Worm (Caenorhabditis elegans) whole organism, L4 larva: ENCODE measurements around the gene cdh-9.
A peak's percentile ranks its signal among the peaks of the same experiment; 100 is the strongest.

Experiments
- F26F4.8 ChIP-seq: fragments of 200-800 bp; sonication (Bioruptor generic); conservative IDR thresholded peaks from 2 replicates; pipeline ENCODE4 v1.3.6; 2022; ENCODE audit warnings: missing genetic modification characterization, missing compliant biosample characterization
- F49E8.2 ChIP-seq: sonication (generic microtip); optimal IDR thresholded peaks from 2 replicates; lab custom pipeline; 2016; ENCODE audit warnings: missing compliant biosample characterization, mild to moderate bottlenecking, missing genetic modification characterization, borderline replicate concordance
- T20F7.1 ChIP-seq: fragments of 200-800 bp; sonication (Bioruptor generic); optimal IDR thresholded peaks from 2 replicates; lab custom pipeline; 2018; ENCODE audit warnings: mild to moderate bottlenecking, missing genetic modification characterization, missing compliant biosample characterization
- Y5F2A.4 ChIP-seq: fragments of 200-800 bp; sonication (Bioruptor generic); optimal IDR thresholded peaks from 2 replicates; lab custom pipeline; 2018; ENCODE audit warnings: mild to moderate bottlenecking, missing genetic modification characterization, missing compliant biosample characterization
- Y75B8A.6 ChIP-seq: fragments of 200-800 bp; sonication (Bioruptor generic); IDR thresholded peaks from 2 replicates; pipeline ENCODE4 v1.3.6; 2022; ENCODE audit warnings: missing genetic modification reagents, missing genetic modification characterization, missing compliant biosample characterization
- arid-1 ChIP-seq: fragments of 200-800 bp; sonication (Bioruptor generic); conservative IDR thresholded peaks from 2 replicates; pipeline ENCODE4 v1.3.6; 2022; ENCODE audit warnings: missing genetic modification reagents, missing genetic modification characterization, missing compliant biosample characterization
- ceh-20 ChIP-seq: fragments of 200-800 bp; sonication (Bioruptor generic); IDR thresholded peaks from 2 replicates; pipeline ENCODE4 v1.3.6; 2022; ENCODE audit warnings: missing genetic modification reagents, missing genetic modification characterization, missing compliant biosample characterization
- ceh-44 ChIP-seq: fragments of 200-800 bp; sonication (Bioruptor generic); IDR thresholded peaks from 2 replicates; pipeline ENCODE4 v1.3.6; 2022; ENCODE audit warnings: missing genetic modification reagents, missing genetic modification characterization, missing compliant biosample characterization
- ceh-62 ChIP-seq: sonication (generic microtip); optimal IDR thresholded peaks from 2 replicates; lab custom pipeline; 2017; ENCODE audit warnings: missing biosample characterization, missing genetic modification characterization
- ces-1 ChIP-seq: fragments of 150-350 bp; sonication (generic microtip); optimal IDR thresholded peaks from 4 replicates; lab custom pipeline; 2014; ENCODE audit warnings: missing biosample characterization, missing genetic modification reagents, missing genetic modification characterization
- daf-16 ChIP-seq, 3 experiments: sonication (generic microtip); optimal IDR thresholded peaks; 2 replicates each; lab custom pipeline; 2016 to 2017; ENCODE audit warnings: missing genetic modification characterization in 3 of 3, missing genetic modification reagents in 3 of 3, mild to moderate bottlenecking in 2 of 3, missing compliant biosample characterization in 2 of 3, missing biosample characterization in 1 of 3, moderate library complexity in 1 of 3
- daf-8 ChIP-seq: fragments of 200-800 bp; sonication (Bioruptor generic); IDR thresholded peaks from 2 replicates; pipeline ENCODE4 v1.3.6; 2022; ENCODE audit warnings: missing genetic modification characterization, missing compliant biosample characterization
- dmd-6 ChIP-seq: fragments of 200-800 bp; sonication (Bioruptor generic); IDR thresholded peaks from 2 replicates; pipeline ENCODE4 v1.3.6; 2022; ENCODE audit warnings: missing genetic modification reagents, missing genetic modification characterization, missing compliant biosample characterization
- dmd-8 ChIP-seq: fragments of 200-800 bp; sonication (Bioruptor generic); IDR thresholded peaks from 2 replicates; pipeline ENCODE4 v1.3.6; 2022; ENCODE audit warnings: missing genetic modification characterization, missing compliant biosample characterization
- duxl-1 ChIP-seq: sonication (generic microtip); optimal IDR thresholded peaks from 2 replicates; lab custom pipeline; 2016; ENCODE audit warnings: mild to moderate bottlenecking, missing genetic modification characterization, moderate library complexity, missing compliant biosample characterization; ENCODE audit not compliant: poor library complexity
- dve-1 ChIP-seq: sonication (generic microtip); optimal IDR thresholded peaks from 2 replicates; lab custom pipeline; 2017; ENCODE audit warnings: antibody characterized with exemption, mild to moderate bottlenecking, missing genetic modification characterization, missing compliant biosample characterization; ENCODE audit not compliant: insufficient read depth
- egl-43 ChIP-seq: fragments of 200-800 bp; sonication (Bioruptor generic); IDR thresholded peaks from 2 replicates; pipeline ENCODE4 v1.3.6; 2022; ENCODE audit warnings: missing genetic modification reagents, missing genetic modification characterization, missing compliant biosample characterization
- fkh-10 ChIP-seq: fragments of 150-350 bp; optimal IDR thresholded peaks from 2 replicates; lab custom pipeline; 2014; ENCODE audit warnings: missing biosample characterization, missing genetic modification reagents, missing genetic modification characterization
- hlh-30 ChIP-seq: sonication (generic microtip); optimal IDR thresholded peaks from 2 replicates; lab custom pipeline; 2017; ENCODE audit warnings: antibody characterized with exemption, mild to moderate bottlenecking, missing genetic modification characterization, missing compliant biosample characterization; ENCODE audit not compliant: insufficient read depth
- hmg-1.1 ChIP-seq: fragments of 200-800 bp; sonication (Bioruptor generic); IDR thresholded peaks from 2 replicates; pipeline ENCODE4 v1.3.6; 2022; ENCODE audit warnings: missing genetic modification reagents, missing genetic modification characterization, missing compliant biosample characterization
- lim-7 ChIP-seq: fragments of 200-800 bp; sonication (Bioruptor generic); IDR thresholded peaks from 2 replicates; pipeline ENCODE4 v1.3.6; 2022; ENCODE audit warnings: missing genetic modification characterization, missing compliant biosample characterization
- lin-1 ChIP-seq: fragments of 200-800 bp; sonication (Bioruptor generic); IDR thresholded peaks from 2 replicates; pipeline ENCODE4 v1.3.6; 2022; ENCODE audit warnings: missing genetic modification reagents, missing genetic modification characterization, missing compliant biosample characterization
- lin-38 ChIP-seq: fragments of 200-800 bp; sonication (Bioruptor generic); IDR thresholded peaks from 2 replicates; pipeline ENCODE4 v1.3.6; 2022; ENCODE audit warnings: missing genetic modification reagents, missing genetic modification characterization, missing compliant biosample characterization
- lir-3 ChIP-seq: sonication (generic microtip); optimal IDR thresholded peaks from 2 replicates; lab custom pipeline; 2016; ENCODE audit warnings: mild to moderate bottlenecking, missing genetic modification characterization, missing compliant biosample characterization
- madf-9 ChIP-seq: fragments of 200-800 bp; sonication (Bioruptor generic); conservative IDR thresholded peaks from 2 replicates; pipeline ENCODE4 v1.3.6; 2022; ENCODE audit warnings: missing genetic modification reagents, missing genetic modification characterization, missing compliant biosample characterization
- mdl-1 ChIP-seq, 2 experiments: fragments of 150-350 bp in 1 of 2; sonication (generic microtip) in 1 of 2; optimal IDR thresholded peaks; 2 replicates each; lab custom pipeline; 2014 to 2017; ENCODE audit warnings: missing biosample characterization in 2 of 2, missing genetic modification characterization in 2 of 2
- mdt-29 ChIP-seq: fragments of 200-800 bp; sonication (Bioruptor generic); IDR thresholded peaks from 2 replicates; pipeline ENCODE4 v1.3.6; 2022; ENCODE audit warnings: missing genetic modification reagents, missing genetic modification characterization, missing compliant biosample characterization
- mes-2 ChIP-seq: sonication (generic microtip); optimal IDR thresholded peaks from 2 replicates; lab custom pipeline; 2016; ENCODE audit warnings: missing genotype, mild to moderate bottlenecking, missing genetic modification characterization, missing compliant biosample characterization; ENCODE audit not compliant: poor library complexity, severe bottlenecking
- mxl-2 ChIP-seq: fragments of 200-800 bp; sonication (Bioruptor generic); conservative IDR thresholded peaks from 2 replicates; pipeline ENCODE4 v1.3.6; 2022; ENCODE audit warnings: missing genetic modification reagents, missing genetic modification characterization, missing compliant biosample characterization
- mxl-3 ChIP-seq: fragments of 200-800 bp; sonication (Bioruptor generic); optimal IDR thresholded peaks from 2 replicates; lab custom pipeline; 2018; ENCODE audit warnings: mild to moderate bottlenecking, missing genetic modification characterization, missing compliant biosample characterization
- nhr-10 ChIP-seq: fragments of 150-350 bp; optimal IDR thresholded peaks from 2 replicates; lab custom pipeline; 2014; ENCODE audit warnings: missing biosample characterization, missing genetic modification characterization
- nhr-41 ChIP-seq: fragments of 200-800 bp; sonication (Bioruptor generic); IDR thresholded peaks from 2 replicates; pipeline ENCODE4 v1.3.6; 2022; ENCODE audit warnings: missing genetic modification reagents, missing genetic modification characterization, missing compliant biosample characterization
- nhr-77 ChIP-seq: fragments of 150-350 bp; optimal IDR thresholded peaks from 2 replicates; lab custom pipeline; 2014; ENCODE audit warnings: missing biosample characterization, missing genetic modification characterization
- pha-4 ChIP-seq, 2 experiments: fragments of 150-350 bp in 1 of 2; fragments of 200-800 bp in 1 of 2; sonication (Bioruptor generic) in 1 of 2; IDR thresholded peaks in 1 of 2; optimal IDR thresholded peaks in 1 of 2; 2 replicates each; pipeline versions ENCODE4 v1.3.6 to Lab custom; 2014 to 2022; ENCODE audit warnings: missing genetic modification characterization in 2 of 2, missing genetic modification reagents in 2 of 2, missing biosample characterization in 1 of 2, missing compliant biosample characterization in 1 of 2
- sdz-12 ChIP-seq: fragments of 200-800 bp; sonication (Bioruptor generic); optimal IDR thresholded peaks from 2 replicates; lab custom pipeline; 2018; ENCODE audit warnings: mild to moderate bottlenecking, missing genetic modification characterization, missing compliant biosample characterization
- spr-1 ChIP-seq: sonication (generic microtip); optimal IDR thresholded peaks from 2 replicates; lab custom pipeline; 2016; ENCODE audit warnings: mild to moderate bottlenecking, missing genetic modification characterization, missing compliant biosample characterization
- spr-3 ChIP-seq: fragments of 200-800 bp; sonication (Bioruptor generic); optimal IDR thresholded peaks from 2 replicates; lab custom pipeline; 2018; ENCODE audit warnings: mild to moderate bottlenecking, missing genetic modification characterization, missing compliant biosample characterization
- tag-97 ChIP-seq: fragments of 200-800 bp; sonication (Bioruptor generic); IDR thresholded peaks from 2 replicates; pipeline ENCODE4 v1.3.6; 2022; ENCODE audit warnings: missing genetic modification characterization, missing compliant biosample characterization
- tra-1 ChIP-seq: fragments of 200-800 bp; sonication (Bioruptor generic); IDR thresholded peaks from 2 replicates; pipeline ENCODE4 v1.3.6; 2022; ENCODE audit warnings: missing genetic modification reagents, missing genetic modification characterization, missing compliant biosample characterization
- unc-62 ChIP-seq, 3 experiments: fragments of 150-350 bp in 1 of 3; sonication (generic microtip); optimal IDR thresholded peaks in 2 of 3; peaks in 1 of 3; 1 replicate in 1 of 3; 2 replicates in 2 of 3; lab custom pipeline; 2014 to 2017; ENCODE audit warnings: missing biosample characterization in 3 of 3, missing genetic modification characterization in 3 of 3, missing genetic modification reagents in 3 of 3, missing genotype in 1 of 3
- vab-7 ChIP-seq: fragments of 200-800 bp; sonication (Bioruptor generic); IDR thresholded peaks from 2 replicates; pipeline ENCODE4 v1.3.6; 2022; ENCODE audit warnings: missing genetic modification reagents, missing genetic modification characterization, missing compliant biosample characterization
- zip-11 ChIP-seq: fragments of 200-800 bp; sonication (Bioruptor generic); IDR thresholded peaks from 2 replicates; pipeline ENCODE4 v1.3.6; 2022; ENCODE audit warnings: missing genetic modification characterization, missing compliant biosample characterization
- zip-2 ChIP-seq: fragments of 150-350 bp; optimal IDR thresholded peaks from 2 replicates; lab custom pipeline; 2014; ENCODE audit warnings: missing biosample characterization, missing genetic modification characterization

Gene cdh-9

DNA sequence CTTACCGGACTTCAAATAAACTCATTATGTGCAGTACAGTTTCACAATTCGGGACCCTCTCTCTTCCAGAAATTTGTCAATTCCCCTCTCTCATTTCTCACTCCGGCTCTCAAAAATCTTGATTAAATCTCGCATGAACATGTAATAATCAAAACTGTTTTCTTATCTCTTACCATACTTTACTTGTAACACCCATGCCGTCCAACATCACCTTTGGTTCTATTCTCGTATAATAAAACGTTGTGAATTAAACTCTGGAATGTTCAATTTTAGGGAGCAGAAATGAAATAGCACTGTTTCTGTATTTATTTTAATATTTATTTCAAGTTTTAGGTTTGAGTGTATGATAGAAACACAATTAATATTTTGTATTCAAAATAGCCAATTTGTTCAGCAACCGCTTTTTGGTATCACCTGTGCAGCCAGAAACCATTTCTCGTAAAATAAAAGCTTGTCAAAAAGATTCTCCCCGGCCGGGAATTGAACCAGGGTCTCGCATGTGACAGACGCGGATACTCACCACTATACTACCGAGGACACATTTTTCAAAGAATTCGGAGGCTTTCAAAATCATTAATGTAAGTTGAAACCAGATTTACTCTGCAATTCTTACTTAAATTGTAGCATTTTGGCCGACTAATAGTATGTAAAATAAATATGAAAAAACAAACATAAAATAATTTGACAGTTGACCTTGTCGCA, 22.5 kb downstream of the cdh-9 start (continued):
- TF ChIP-seq lin-1, result no peak
- TF ChIP-seq nhr-77 (tag; lab: Kevin White, UChicago), result no peak
- no peak for TF ChIP-seq tra-1 (GFP tag; lab: Robert Waterston, UW)
- no peak for TF ChIP-seq nhr-41 (GFP tag; lab: Robert Waterston, UW)
- TF ChIP-seq hmg-1.1 (GFP tag; lab: Robert Waterston, UW), result 0 out of 2 replicates have a peak, but pooled peaks have one; percentile 21
- peak; percentile 48 for TF ChIP-seq duxl-1 (tag; lab: Kevin White, UChicago)
- TF ChIP-seq nhr-10 (tag; lab: Kevin White, UChicago), result no peak
- no peak for TF ChIP-seq spr-3
- 0 out of 2 replicates have a peak, but pooled peaks have one; percentile 57 for TF ChIP-seq daf-8 (GFP tag; lab: Robert Waterston, UW)
- peak; percentile 56; the same call in 1 of the 2 replicates for TF ChIP-seq madf-9 (GFP tag; lab: Robert Waterston, UW)
- TF ChIP-seq Y75B8A.6 (GFP tag; lab: Robert Waterston, UW), result 0 out of 2 replicates have a peak, but pooled peaks have one; percentile 44
- no peak for TF ChIP-seq arid-1
- TF ChIP-seq mxl-2, result no peak
- no peak for TF ChIP-seq mxl-3 (GFP tag; lab: Kevin White, UChicago)
- no peak for TF ChIP-seq tag-97
- peak; percentile 69 for TF ChIP-seq vab-7
- TF ChIP-seq hlh-30 (tag; lab: Kevin White, UChicago), result peak; percentile 62
- peak; percentile 24 for TF ChIP-seq F49E8.2
- TF ChIP-seq zip-2, result no peak
- peak; percentile 28 for TF ChIP-seq mes-2
- TF ChIP-seq lin-38 (GFP tag; lab: Robert Waterston, UW), result peak; percentile 61
- TF ChIP-seq egl-43 (GFP tag; lab: Robert Waterston, UW), result peak; percentile 79

DNA sequence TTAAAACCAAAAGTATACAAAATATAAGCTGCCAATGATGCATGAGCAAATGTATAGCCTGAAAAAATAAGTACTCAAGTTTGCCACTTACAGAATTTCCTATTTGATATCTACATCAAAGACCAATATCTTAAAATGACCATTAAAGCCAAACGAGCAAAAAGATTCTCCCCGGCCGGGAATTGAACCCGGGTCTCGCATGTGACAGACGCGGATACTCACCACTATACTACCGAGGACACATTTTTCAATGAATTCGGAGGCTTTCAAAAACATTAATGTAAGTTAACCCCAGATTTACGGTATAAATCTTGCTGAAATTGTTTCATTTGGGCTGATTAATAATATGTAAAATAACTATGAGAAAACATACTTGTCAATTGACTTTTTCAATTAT, 23.1 kb downstream of the cdh-9 start:
- TF ChIP-seq zip-11 (no peak), pha-4 (GFP tag; IDR thresholded peaks at IDR 0.05; lab: Robert Waterston, UW) (peak; percentile 16; the same call in 1 of the 2 replicates), pha-4 (tag; optimal IDR thresholded peaks at IDR 0.05; lab: Kevin White, UChicago) (no peak), unc-62 (GFP tag; optimal IDR thresholded peaks at IDR 0.05 in 1 of 2; lab: Kevin White, UChicago) (no peak), unc-62 (tag; optimal IDR thresholded peaks at IDR 0.05; lab: Kevin White, UChicago) (no peak), daf-16 (GFP tag; optimal IDR thresholded peaks at IDR 0.05; lab: Kevin White, UChicago) (peak in 1 of 2 experiments; percentile 29), daf-16 (tag; optimal IDR thresholded peaks at IDR 0.05; lab: Kevin White, UChicago) (no peak), sdz-12 (no peak), arid-1 (0 out of 2 replicates have a peak, but pooled peaks have one; percentile 12), mdl-1 (tag; optimal IDR thresholded peaks at IDR 0.05; lab: Kevin White, UChicago) (no peak), mes-2 (peak; percentile 45), ceh-62 (tag; lab: Kevin White, UChicago) (no peak), T20F7.1 (GFP tag; lab: Kevin White, UChicago) (no peak), lim-7 (GFP tag; lab: Robert Waterston, UW) (peak; percentile 70), Y5F2A.4 (GFP tag; lab: Kevin White, UChicago) (no peak), mdt-29 (GFP tag; lab: Robert Waterston, UW) (0 out of 2 replicates have a peak, but pooled peaks have one; percentile 13), dve-1 (tag; lab: Kevin White, UChicago) (peak; percentile 5), vab-7 (peak; percentile 41; the same call in 1 of the 2 replicates), F26F4.8 (GFP tag; lab: Robert Waterston, UW) (0 out of 2 replicates have a peak, but pooled peaks have one; percentile 46), ces-1 (GFP tag; lab: Kevin White, UChicago) (no peak), egl-43 (GFP tag; lab: Robert Waterston, UW) (peak; percentile 58), hlh-30 (tag; lab: Kevin White, UChicago) (peak; percentile 66), spr-1 (no peak), dmd-6 (GFP tag; lab: Robert Waterston, UW) (peak; percentile 11; the same call in 1 of the 2 replicates), madf-9 (GFP tag; lab: Robert Waterston, UW) (peak; percentile 32; the same call in 1 of the 2 replicates), ceh-44 (GFP tag; lab: Robert Waterston, UW) (0 out of 2 replicates have a peak, but pooled peaks have one; percentile 8), lin-38 (GFP tag; lab: Robert Waterston, UW) (peak; percentile 5; the same call in 1 of the 2 replicates), duxl-1 (tag; lab: Kevin White, UChicago) (no peak), fkh-10 (GFP tag; lab: Kevin White, UChicago) (no peak), ceh-20 (GFP tag; lab: Robert Waterston, UW) (0 out of 2 replicates have a peak, but pooled peaks have one; percentile 8), tra-1 (GFP tag; lab: Robert Waterston, UW) (0 out of 2 replicates have a peak, but pooled peaks have one; percentile 29), lir-3 (no peak), dmd-8 (0 out of 2 replicates have a peak, but pooled peaks have one; percentile 38)
